Fruit fly (Drosophila melanogaster): ENCODE data around the gene mTor.

Gene mTor

dm6 chr2L:13004059-13004870 is at the start of gene mTor, which contains the start of gene Vha68-1 (continued):
- TF ChIP-seq CG6808 (GFP tag; optimal IDR thresholded peaks at IDR 0.05) (no peak), dac (GFP tag; optimal IDR thresholded peaks at IDR 0.05) (no peak), CG16779 (tag; optimal IDR thresholded peaks at IDR 0.05) (no peak), Hr39 (GFP tag; optimal IDR thresholded peaks at IDR 0.05) (peak; percentile 89), fd59A (GFP tag; optimal IDR thresholded peaks at IDR 0.05) (peak; percentile 35), Sox15 (GFP tag; optimal IDR thresholded peaks at IDR 0.05) (peak; percentile 78), CG11762 (GFP tag; optimal IDR thresholded peaks at IDR 0.05; ENCODE audit: insufficient read depth) (peak; percentile 55), Hr4 (GFP tag; optimal IDR thresholded peaks at IDR 0.05) (peak; percentile 85), OdsH (GFP tag; optimal IDR thresholded peaks at IDR 0.05) (peak; percentile 87)

DNA sequence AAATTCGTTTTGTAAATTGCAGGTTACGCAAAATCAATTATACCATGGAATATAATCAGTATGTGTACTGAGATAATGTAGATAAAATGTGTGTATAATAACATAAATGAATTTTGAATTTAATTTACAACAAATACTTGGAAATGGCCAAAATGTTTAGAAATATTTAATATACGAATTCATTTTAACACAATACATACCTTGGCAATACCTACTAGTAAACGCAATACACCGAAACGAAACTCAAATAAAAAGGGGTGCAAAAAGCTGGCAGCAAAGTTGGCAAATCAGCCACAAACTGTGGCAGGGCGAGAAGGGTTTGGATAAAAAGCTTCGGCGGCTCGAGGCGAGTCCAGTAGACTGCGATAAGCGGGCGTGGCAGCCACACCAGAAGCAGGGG is 38.0 kb upstream of the mTor start, which contains the start of gene CG16800:
Gene CG16800 (plus strand): TSS at position 301 of the 400 bp plus-strand sequence.
- TF ChIP-seq CG11294 (GFP tag; IDR thresholded peaks at IDR 0.05): no peak
- no peak for TF ChIP-seq CG7368 (GFP tag; optimal IDR thresholded peaks at IDR 0.05)
- no peak for TF ChIP-seq CG8632 (GFP tag; optimal IDR thresholded peaks at IDR 0.05)
- TF ChIP-seq fd59A (GFP tag; optimal IDR thresholded peaks at IDR 0.05): no peak
- TF ChIP-seq topi (GFP tag; optimal IDR thresholded peaks at IDR 0.05): no peak
- TF ChIP-seq eg (GFP tag; IDR thresholded peaks at IDR 0.05): no peak
- TF ChIP-seq CG6854 (GFP tag; optimal IDR thresholded peaks at IDR 0.05): no peak
- TF ChIP-seq spab (GFP tag; optimal IDR thresholded peaks at IDR 0.05): no peak
- no peak for TF ChIP-seq CG6276 (GFP tag; optimal IDR thresholded peaks at IDR 0.05)
- no peak for TF ChIP-seq lz (GFP tag; optimal IDR thresholded peaks at IDR 0.05)
- no peak for TF ChIP-seq achi (GFP tag; optimal IDR thresholded peaks at IDR 0.05)
- no peak for TF ChIP-seq Blimp-1 (GFP tag; optimal IDR thresholded peaks at IDR 0.05)

dm6 chr2L:12969569-12969968 is 34.7 kb upstream of the mTor start:
- TF ChIP-seq Hr39 (GFP tag; optimal IDR thresholded peaks at IDR 0.05): no peak
- TF ChIP-seq CG1621 (tag; optimal IDR thresholded peaks at IDR 0.05): no peak
- TF ChIP-seq CG15336 (GFP tag; IDR thresholded peaks at IDR 0.05): no peak
- TF ChIP-seq salr (GFP tag; optimal IDR thresholded peaks at IDR 0.05): no peak
- no peak for TF ChIP-seq Hr4 (GFP tag; optimal IDR thresholded peaks at IDR 0.05)
- TF ChIP-seq Sox102F (GFP tag; optimal IDR thresholded peaks at IDR 0.05): no peak
- no peak for TF ChIP-seq Lpt (GFP tag; optimal IDR thresholded peaks at IDR 0.05)
- no peak for TF ChIP-seq Sox14 (GFP tag; optimal IDR thresholded peaks at IDR 0.05)
- TF ChIP-seq CG8319 (GFP tag; optimal IDR thresholded peaks at IDR 0.05): no peak
- no peak for TF ChIP-seq CG16779 (tag; optimal IDR thresholded peaks at IDR 0.05)
- no peak for TF ChIP-seq CG10669 (GFP tag; optimal IDR thresholded peaks at IDR 0.05)
- no peak for TF ChIP-seq Sox15 (GFP tag; optimal IDR thresholded peaks at IDR 0.05)
- TF ChIP-seq lz (GFP tag; optimal IDR thresholded peaks at IDR 0.05): no peak
- no peak for TF ChIP-seq Hr38 (GFP tag; optimal IDR thresholded peaks at IDR 0.05)
- no peak for TF ChIP-seq CG11762 (GFP tag; optimal IDR thresholded peaks at IDR 0.05; ENCODE audit: insufficient read depth)
- no peak for TF ChIP-seq fd59A (GFP tag; optimal IDR thresholded peaks at IDR 0.05)

dm6 chr2L:12974045-12974539 is 30.2 kb upstream of the mTor start, which contains the start of gene Vha68-2:
TSS of gene Vha68-2 (plus strand) at chr2L:12974322.
- TF ChIP-seq lz (GFP tag; optimal IDR thresholded peaks at IDR 0.05): peak; percentile 62
- TF ChIP-seq Ets21C (GFP tag; optimal IDR thresholded peaks at IDR 0.05): peak; percentile 39
- peak; percentile 35 for TF ChIP-seq vri (GFP tag; optimal IDR thresholded peaks at IDR 0.05)
- TF ChIP-seq fd59A (GFP tag; optimal IDR thresholded peaks at IDR 0.05): no peak
- TF ChIP-seq Eip93F (GFP tag; optimal IDR thresholded peaks at IDR 0.05): no peak
- TF ChIP-seq CG4318 (GFP tag; optimal IDR thresholded peaks at IDR 0.05): no peak
- peak; percentile 34 for TF ChIP-seq fd85E (GFP tag; optimal IDR thresholded peaks at IDR 0.05)
- peak; percentile 61 for TF ChIP-seq pdm3 (GFP tag; optimal IDR thresholded peaks at IDR 0.05)
- peak; percentile 83 for TF ChIP-seq CG6163 (GFP tag; IDR thresholded peaks at IDR 0.05)
- no peak for TF ChIP-seq cyc (GFP tag; optimal IDR thresholded peaks at IDR 0.05)
- peak; percentile 69 for TF ChIP-seq esn (GFP tag; optimal IDR thresholded peaks at IDR 0.05)
- TF ChIP-seq CG15336 (GFP tag; IDR thresholded peaks at IDR 0.05): no peak
- peak in 1 of 2 experiments; percentile 37 for TF ChIP-seq salr (GFP tag; optimal IDR thresholded peaks at IDR 0.05)
- no peak for TF ChIP-seq Sox15 (GFP tag; optimal IDR thresholded peaks at IDR 0.05)
- TF ChIP-seq Hr4 (GFP tag; optimal IDR thresholded peaks at IDR 0.05): no peak
- TF ChIP-seq CG34406 (GFP tag; optimal IDR thresholded peaks at IDR 0.05): peak; percentile 52
- TF ChIP-seq Ets96B (tag; optimal IDR thresholded peaks at IDR 0.05): no peak
- peak; percentile 5 for TF ChIP-seq ss (GFP tag; optimal IDR thresholded peaks at IDR 0.05)
- TF ChIP-seq CG8119 (GFP tag; IDR thresholded peaks at IDR 0.05): no peak
- no peak for TF ChIP-seq CG16779 (tag; optimal IDR thresholded peaks at IDR 0.05)
- TF ChIP-seq Lpt (GFP tag; optimal IDR thresholded peaks at IDR 0.05): no peak
- no peak for TF ChIP-seq Blimp-1 (GFP tag; optimal IDR thresholded peaks at IDR 0.05)
- peak; percentile 47 for TF ChIP-seq CG1621 (tag; optimal IDR thresholded peaks at IDR 0.05)
